Fruit fly (Drosophila melanogaster): ENCODE results near the gene Pus7.
A peak's percentile ranks its signal among the peaks of the same experiment; 100 is the strongest.

Gene Pus7

DNA sequence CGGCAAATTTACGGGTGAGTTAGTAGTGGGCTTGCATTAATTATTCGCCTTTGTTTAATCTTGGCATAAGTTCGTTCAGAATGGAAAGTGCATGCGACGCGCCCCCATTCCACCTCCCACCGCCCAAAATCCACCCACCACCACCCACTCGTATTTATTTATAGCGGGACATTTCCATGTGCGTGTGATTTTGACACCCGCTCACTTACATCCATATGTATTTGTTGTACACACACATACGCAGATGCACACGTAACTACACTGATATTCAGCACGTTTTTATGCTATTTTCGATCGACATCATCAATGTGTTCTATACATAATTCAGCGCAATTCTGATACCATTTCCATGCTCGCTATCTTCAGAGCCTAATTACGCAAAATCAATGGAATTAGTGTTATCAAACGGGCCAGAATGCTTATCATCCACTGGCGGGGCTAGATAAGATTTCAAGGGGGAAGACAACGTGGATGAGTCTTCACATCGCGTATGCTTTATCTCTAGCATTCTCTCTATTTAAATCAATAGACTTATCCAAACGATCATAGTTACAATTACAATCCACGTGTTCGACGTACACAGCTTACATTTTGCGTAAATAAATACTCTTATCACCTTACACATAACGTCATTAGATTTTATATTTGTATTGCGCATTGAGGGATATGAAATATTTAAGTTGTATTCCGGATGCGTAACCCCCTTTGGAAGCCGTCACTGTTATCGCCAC is 16.1 kb downstream of the Pus7 start (continued):
- TF ChIP-seq CG34422 (GFP tag; IDR thresholded peaks at IDR 0.05) (no peak), pum (GFP tag; optimal IDR thresholded peaks at IDR 0.05) (no peak), CG10979 (tag; optimal IDR thresholded peaks at IDR 0.05) (no peak), so (GFP tag; IDR thresholded peaks at IDR 0.05) (peak; percentile 32; the same call in 1 of the 3 replicates), CG6791 (GFP tag; IDR thresholded peaks at IDR 0.05; ENCODE audit: partially characterized antibody) (no peak), CG2116 (GFP tag; optimal IDR thresholded peaks at IDR 0.05) (no peak), CG4282 (GFP tag; optimal IDR thresholded peaks at IDR 0.05) (no peak), peb (GFP tag; IDR thresholded peaks at IDR 0.05) (no peak), CG8478 (optimal IDR thresholded peaks at IDR 0.05) (no peak), Gug (GFP tag; IDR thresholded peaks at IDR 0.05) (no peak), NC2β (GFP tag; optimal IDR thresholded peaks at IDR 0.05) (no peak), fd102C (GFP tag; optimal IDR thresholded peaks at IDR 0.05) (no peak), CG8924 (tag; optimal IDR thresholded peaks at IDR 0.05) (peak; percentile 11), da (GFP tag; optimal IDR thresholded peaks at IDR 0.05) (no peak), Myb (GFP tag; optimal IDR thresholded peaks at IDR 0.05) (no peak), CG8765 (GFP tag; IDR thresholded peaks at IDR 0.05) (no peak), CG31224 (GFP tag; IDR thresholded peaks at IDR 0.05) (no peak), CG13287 (GFP tag; IDR thresholded peaks at IDR 0.05; ENCODE audit: partially characterized antibody) (no peak), CG12236 (GFP tag; optimal IDR thresholded peaks at IDR 0.05) (no peak), Hey (tag; optimal IDR thresholded peaks at IDR 0.05) (no peak), E2f1 (GFP tag; IDR thresholded peaks at IDR 0.05) (no peak), MBD-R2 (GFP tag; IDR thresholded peaks at IDR 0.05) (no peak), YL-1 (GFP tag; optimal IDR thresholded peaks at IDR 0.05) (no peak), CG14441 (GFP tag; IDR thresholded peaks at IDR 0.05) (0 out of 2 replicates have a peak, but pooled peaks have one; percentile 6), Atf3 (GFP tag; optimal IDR thresholded peaks at IDR 0.05) (no peak), Fer2 (tag; optimal IDR thresholded peaks at IDR 0.05) (peak; percentile 7), fd96Cb (tag; optimal IDR thresholded peaks at IDR 0.05) (no peak), Hr3 (GFP tag; optimal IDR thresholded peaks at IDR 0.05) (peak; percentile 22), Optix (GFP tag; IDR thresholded peaks at IDR 0.05) (no peak), Tbp (GFP tag; optimal IDR thresholded peaks at IDR 0.05) (no peak), CG7963 (GFP tag; IDR thresholded peaks at IDR 0.05; ENCODE audit: partially characterized antibody) (no peak), kni (GFP tag; optimal IDR thresholded peaks at IDR 0.05) (no peak), CG6175 (GFP tag; IDR thresholded peaks at IDR 0.05) (no peak), esg (GFP tag; conservative IDR thresholded peaks at IDR 0.05) (no peak), CG14014 (GFP tag; IDR thresholded peaks at IDR 0.05) (no peak), cad (GFP tag; optimal IDR thresholded peaks at IDR 0.05) (no peak), Aef1 (GFP tag; IDR thresholded peaks at IDR 0.05) (no peak), H2.0 (GFP tag; IDR thresholded peaks at IDR 0.05) (no peak), dimm (GFP tag; IDR thresholded peaks at IDR 0.05) (no peak), CG15073 (GFP tag; optimal IDR thresholded peaks at IDR 0.05) (no peak), gsb (GFP tag; IDR thresholded peaks at IDR 0.05) (no peak), trh (GFP tag; optimal IDR thresholded peaks at IDR 0.05) (no peak), D19B (GFP tag; optimal IDR thresholded peaks at IDR 0.05) (peak; percentile 54), Hsf (GFP tag; optimal IDR thresholded peaks at IDR 0.05) (peak; percentile 33), tll (GFP tag; optimal IDR thresholded peaks at IDR 0.05) (no peak), CG9797 (GFP tag; optimal IDR thresholded peaks at IDR 0.05) (no peak), CG12942 (GFP tag; optimal IDR thresholded peaks at IDR 0.05) (no peak), lbe (GFP tag; optimal IDR thresholded peaks at IDR 0.05) (no peak), HHEX (GFP tag; optimal IDR thresholded peaks at IDR 0.05) (peak; percentile 65), unc-4 (GFP tag; IDR thresholded peaks at IDR 0.05; ENCODE audit: partially characterized antibody) (no peak), ase (GFP tag; IDR thresholded peaks at IDR 0.05) (no peak), CG11695 (GFP tag; IDR thresholded peaks at IDR 0.05) (peak; percentile 63; the same call in 2 of the 3 replicates)

All from whole organism, embryonic.